Fruit fly (Drosophila melanogaster): ENCODE measurements around the gene ppk28.

Gene ppk28

DNA sequence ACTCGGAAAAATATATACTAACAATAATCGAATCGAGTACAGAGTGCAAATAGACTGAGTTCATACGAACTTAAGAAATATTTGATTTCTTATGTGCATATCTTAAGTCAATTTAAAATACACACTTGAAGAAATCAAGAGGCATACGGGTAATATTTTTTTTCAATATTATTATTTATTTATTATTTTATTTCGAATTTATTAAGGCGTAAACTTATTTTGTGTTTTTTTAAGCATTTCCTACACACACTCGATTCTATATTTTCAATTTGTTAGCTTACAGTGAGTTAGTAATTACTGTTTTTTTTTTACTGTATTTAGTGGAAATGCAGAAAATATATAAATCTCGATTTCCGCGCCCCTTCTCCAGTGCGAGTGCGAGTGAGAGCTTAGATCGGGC lies 7.4 kb downstream of the ppk28 start (continued):
- TF ChIP-seq dmrt99B (tag; optimal IDR thresholded peaks at IDR 0.05) (peak; percentile 55), shn (GFP tag; optimal IDR thresholded peaks at IDR 0.05) (no peak), CG8924 (tag; optimal IDR thresholded peaks at IDR 0.05) (peak; percentile 14), Sox102F (GFP tag; optimal IDR thresholded peaks at IDR 0.05) (peak; percentile 46), CG7556 (GFP tag; optimal IDR thresholded peaks at IDR 0.05) (peak; percentile 17), disco-r (GFP tag; optimal IDR thresholded peaks at IDR 0.05) (no peak), CG34422 (GFP tag; IDR thresholded peaks at IDR 0.05) (0 out of 3 replicates have a peak, but pooled peaks have one; percentile 21), H2.0 (GFP tag; IDR thresholded peaks at IDR 0.05) (peak; percentile 24; the same call in 1 of the 2 replicates), CG15269 (tag; optimal IDR thresholded peaks at IDR 0.05) (peak; percentile 49), CG8290 (GFP tag; optimal IDR thresholded peaks at IDR 0.05) (no peak), CG8290 (tag; optimal IDR thresholded peaks at IDR 0.05) (no peak), CG31441 (GFP tag; IDR thresholded peaks at IDR 0.05) (peak; percentile 46; the same call in 1 of the 2 replicates), CG13296 (GFP tag; optimal IDR thresholded peaks at IDR 0.05) (peak; percentile 7), pnt (GFP tag; optimal IDR thresholded peaks at IDR 0.05) (no peak), Dad (GFP tag; optimal IDR thresholded peaks at IDR 0.05) (no peak), Hr51 (GFP tag; optimal IDR thresholded peaks at IDR 0.05) (peak in 1 of 2 experiments; percentile 66), CG7839 (tag; optimal IDR thresholded peaks at IDR 0.05) (peak; percentile 27), Poxn (GFP tag; IDR thresholded peaks at IDR 0.05) (no peak), CG9727 (GFP tag; optimal IDR thresholded peaks at IDR 0.05) (peak; percentile 11), bcd (GFP tag; optimal IDR thresholded peaks at IDR 0.05) (peak; percentile 32), Hr3 (GFP tag; optimal IDR thresholded peaks at IDR 0.05) (peak; percentile 17), gem (tag; optimal IDR thresholded peaks at IDR 0.05) (peak; percentile 59), vvl (GFP tag; IDR thresholded peaks at IDR 0.05) (0 out of 2 replicates have a peak, but pooled peaks have one; percentile 14), grau (tag; optimal IDR thresholded peaks at IDR 0.05) (peak; percentile 35), fd96Cb (tag; optimal IDR thresholded peaks at IDR 0.05) (peak; percentile 36), hkb (optimal IDR thresholded peaks at IDR 0.05) (no peak), hkb (GFP tag; IDR thresholded peaks at IDR 0.05) (peak; percentile 32; the same call in 1 of the 2 replicates), Sox100B (GFP tag; optimal IDR thresholded peaks at IDR 0.05) (peak; percentile 48), Asciz (GFP tag; optimal IDR thresholded peaks at IDR 0.05) (peak; percentile 3), phol (tag; optimal IDR thresholded peaks at IDR 0.05) (peak; percentile 39), Ada2b (GFP tag; IDR thresholded peaks at IDR 0.05) (peak; percentile 47; the same call in 1 of the 2 replicates), CG11695 (GFP tag; IDR thresholded peaks at IDR 0.05) (peak; percentile 50; the same call in 1 of the 3 replicates), CoRest (tag; optimal IDR thresholded peaks at IDR 0.05) (peak; percentile 39), CG17385 (GFP tag; optimal IDR thresholded peaks at IDR 0.05) (peak; percentile 21), CG18262 (tag; optimal IDR thresholded peaks at IDR 0.05) (peak; percentile 37), h (optimal IDR thresholded peaks at IDR 0.05) (no peak), CG10267 (tag; optimal IDR thresholded peaks at IDR 0.05) (peak; percentile 14), pan (optimal IDR thresholded peaks at IDR 0.05) (no peak), pan (GFP tag; optimal IDR thresholded peaks at IDR 0.05 in 1 of 2, IDR thresholded peaks at IDR 0.05 in 1 of 2) (peak in 1 of 2 experiments; percentile 39), caup (GFP tag; optimal IDR thresholded peaks at IDR 0.05; ENCODE audit: severe bottlenecking) (no peak), Awh (GFP tag; IDR thresholded peaks at IDR 0.05) (0 out of 2 replicates have a peak, but pooled peaks have one; percentile 15), CG14710 (tag; optimal IDR thresholded peaks at IDR 0.05) (peak; percentile 13), tgo (GFP tag; IDR thresholded peaks at IDR 0.05) (peak; percentile 21; the same call in 2 of the 3 replicates), toy (GFP tag; IDR thresholded peaks at IDR 0.05) (no peak), bsh (GFP tag; optimal IDR thresholded peaks at IDR 0.05) (peak in 1 of 2 experiments; percentile 27), prd (optimal IDR thresholded peaks at IDR 0.05) (no peak), prd (GFP tag; IDR thresholded peaks at IDR 0.05) (0 out of 3 replicates have a peak, but pooled peaks have one; percentile 33), sim (GFP tag; IDR thresholded peaks at IDR 0.05) (no peak), CG11456 (GFP tag; IDR thresholded peaks at IDR 0.05) (0 out of 3 replicates have a peak, but pooled peaks have one; percentile 50), CG10959 (GFP tag; IDR thresholded peaks at IDR 0.05) (no peak), ind (GFP tag; optimal IDR thresholded peaks at IDR 0.05) (peak; percentile 5)

Measured in whole organism, embryonic.